Worm (Caenorhabditis elegans) whole organism, midembryonic: ENCODE measurements around the gene T20D4.11.

ENCODE experiments used
- T22C8.4 ChIP-seq: fragments of 200-800 bp; sonication (Bioruptor generic); IDR thresholded peaks from 2 replicates; pipeline ENCODE4 v1.3.6; 2022; ENCODE audit warnings: missing genetic modification characterization, missing compliant biosample characterization
- cog-1 ChIP-seq: sonication (generic microtip); optimal IDR thresholded peaks from 2 replicates; lab custom pipeline; 2016; ENCODE audit warnings: missing genetic modification characterization, missing compliant biosample characterization
- flt-1 ChIP-seq: fragments of 200-800 bp; sonication (Bioruptor generic); IDR thresholded peaks from 2 replicates; pipeline ENCODE4 v1.3.6; 2022; ENCODE audit warnings: missing genetic modification characterization, missing compliant biosample characterization
- klf-2 ChIP-seq: fragments of 200-800 bp; sonication (Bioruptor generic); conservative IDR thresholded peaks from 2 replicates; pipeline ENCODE4 v1.3.6; 2022; ENCODE audit warnings: missing genetic modification reagents, missing genetic modification characterization, missing compliant biosample characterization
- med-1 ChIP-seq: sonication (generic microtip); optimal IDR thresholded peaks from 2 replicates; lab custom pipeline; 2017; ENCODE audit warnings: missing genetic modification characterization, mild to moderate bottlenecking, missing compliant biosample characterization, antibody characterized with exemption, missing genetic modification reagents; ENCODE audit not compliant: insufficient read depth
- ref-1 ChIP-seq: fragments of 200-800 bp; sonication (Bioruptor generic); conservative IDR thresholded peaks from 2 replicates; pipeline ENCODE4 v1.3.6; 2022; ENCODE audit warnings: missing genetic modification reagents, missing genetic modification characterization, missing compliant biosample characterization
- tab-1 ChIP-seq: fragments of 200-800 bp; sonication (Bioruptor generic); IDR thresholded peaks from 2 replicates; pipeline ENCODE4 v1.3.6; 2022; ENCODE audit warnings: missing genetic modification characterization, missing compliant biosample characterization
- ztf-23 ChIP-seq: fragments of 200-800 bp; sonication (Bioruptor generic); IDR thresholded peaks from 2 replicates; pipeline ENCODE4 v1.3.6; 2022; ENCODE audit warnings: missing genetic modification reagents, missing genetic modification characterization, missing compliant biosample characterization
- ztf-29 ChIP-seq: fragments of 200-800 bp; sonication (Bioruptor generic); IDR thresholded peaks from 2 replicates; pipeline ENCODE4 v1.3.6; 2022; ENCODE audit warnings: missing genetic modification reagents, missing genetic modification characterization, missing compliant biosample characterization

Gene T20D4.11

DNA sequence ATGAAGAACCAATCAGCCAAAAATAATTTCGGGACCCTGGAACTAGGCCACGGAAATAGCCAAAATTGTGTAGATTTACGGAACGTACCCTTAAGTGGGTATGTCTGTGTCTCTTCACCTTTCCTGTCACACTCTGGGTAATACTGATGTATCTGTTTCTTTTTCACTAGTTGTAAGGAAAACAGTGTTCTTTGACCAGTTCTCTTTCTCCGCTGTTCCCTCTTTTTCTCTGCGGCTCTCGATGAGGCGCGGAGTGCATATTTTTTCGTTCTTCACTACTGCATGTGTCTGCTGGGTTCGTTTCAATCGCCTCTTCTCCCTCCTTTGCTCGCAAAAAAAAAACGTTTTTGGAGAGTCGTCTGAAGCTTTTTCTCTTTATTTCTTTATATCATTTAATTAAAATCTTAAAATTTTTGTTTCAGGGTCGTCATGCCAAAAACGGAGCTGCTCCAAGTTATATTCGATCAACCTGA lies 11.6 kb downstream of the T20D4.11 start, which contains the start of gene arrd-22:
Gene arrd-22, plus strand, starts transcription at position 423 of the 473 bp plus-strand sequence.
- TF ChIP-seq tab-1 (GFP tag; lab: Robert Waterston, UW) (no peak), med-1 (GFP tag; lab: Kevin White, UChicago) (no peak), flt-1 (GFP tag; lab: Robert Waterston, UW) (no peak), ztf-23 (GFP tag; lab: Robert Waterston, UW) (no peak), klf-2 (GFP tag; lab: Robert Waterston, UW) (no peak), T22C8.4 (GFP tag; lab: Robert Waterston, UW) (no peak), ref-1 (no peak), ztf-29 (GFP tag; lab: Robert Waterston, UW) (no peak), cog-1 (tag; lab: Kevin White, UChicago) (no peak)

- TF ChIP-seq ztf-23 (GFP tag; lab: Robert Waterston, UW): no peak
- no peak for TF ChIP-seq klf-2 (GFP tag; lab: Robert Waterston, UW)
- no peak for TF ChIP-seq T22C8.4 (GFP tag; lab: Robert Waterston, UW)
- TF ChIP-seq tab-1 (GFP tag; lab: Robert Waterston, UW): no peak
- TF ChIP-seq med-1 (GFP tag; lab: Kevin White, UChicago): no peak
- TF ChIP-seq cog-1 (tag; lab: Kevin White, UChicago): no peak
- TF ChIP-seq flt-1 (GFP tag; lab: Robert Waterston, UW): no peak
- no peak for TF ChIP-seq ztf-29 (GFP tag; lab: Robert Waterston, UW)
- TF ChIP-seq ref-1: no peak
These were observed 14.5 kb downstream of the T20D4.11 start, which contains the start of gene txt-11 for ce11 chrV:3413010-3413409. txt-11 (plus strand) TSS chrV:3413310.

ce11 chrV:3417928-3418327 lies 19.4 kb downstream of the T20D4.11 start, which contains the start of gene T20D4.3:
T20D4.3 (plus strand) TSS chrV:3418228.
- no peak for TF ChIP-seq med-1 (GFP tag; lab: Kevin White, UChicago)
- TF ChIP-seq flt-1 (GFP tag; lab: Robert Waterston, UW): no peak
- TF ChIP-seq ref-1: no peak
- no peak for TF ChIP-seq ztf-23 (GFP tag; lab: Robert Waterston, UW)
- TF ChIP-seq ztf-29 (GFP tag; lab: Robert Waterston, UW): no peak
- TF ChIP-seq T22C8.4 (GFP tag; lab: Robert Waterston, UW): no peak
- TF ChIP-seq tab-1 (GFP tag; lab: Robert Waterston, UW): no peak
- TF ChIP-seq klf-2 (GFP tag; lab: Robert Waterston, UW): no peak
- TF ChIP-seq cog-1 (tag; lab: Kevin White, UChicago): no peak

- TF ChIP-seq ztf-29 (GFP tag; lab: Robert Waterston, UW) (no peak), klf-2 (GFP tag; lab: Robert Waterston, UW) (no peak), cog-1 (tag; lab: Kevin White, UChicago) (no peak), tab-1 (GFP tag; lab: Robert Waterston, UW) (no peak), ref-1 (no peak)
These were observed 25.9 kb downstream of the T20D4.11 start, which contains the start of gene srab-21 for ce11 chrV:3424341-3424740. srab-21 (minus strand) TSS chrV:3424441.

- TF ChIP-seq T22C8.4 (GFP tag; lab: Robert Waterston, UW) (no peak), flt-1 (GFP tag; lab: Robert Waterston, UW) (no peak), med-1 (GFP tag; lab: Kevin White, UChicago) (no peak), klf-2 (GFP tag; lab: Robert Waterston, UW) (no peak), ztf-29 (GFP tag; lab: Robert Waterston, UW) (no peak), tab-1 (GFP tag; lab: Robert Waterston, UW) (no peak), cog-1 (tag; lab: Kevin White, UChicago) (no peak), ref-1 (no peak), ztf-23 (GFP tag; lab: Robert Waterston, UW) (no peak)
These were observed 27.6 kb downstream of the T20D4.11 start, which contains the start of gene srab-22 for ce11 chrV:3426076-3426475. srab-22 (plus strand) TSS chrV:3426376.

ce11 chrV:3428697-3429096 lies 30.2 kb downstream of the T20D4.11 start, which contains the start of gene srab-20:
srab-20 (plus strand) TSS chrV:3428997.
- TF ChIP-seq ztf-29 (GFP tag; lab: Robert Waterston, UW): no peak
- no peak for TF ChIP-seq ref-1
- TF ChIP-seq tab-1 (GFP tag; lab: Robert Waterston, UW): no peak
- no peak for TF ChIP-seq med-1 (GFP tag; lab: Kevin White, UChicago)
- no peak for TF ChIP-seq flt-1 (GFP tag; lab: Robert Waterston, UW)
- TF ChIP-seq ztf-23 (GFP tag; lab: Robert Waterston, UW): no peak
- no peak for TF ChIP-seq cog-1 (tag; lab: Kevin White, UChicago)
- TF ChIP-seq klf-2 (GFP tag; lab: Robert Waterston, UW): no peak
- no peak for TF ChIP-seq T22C8.4 (GFP tag; lab: Robert Waterston, UW)

DNA sequence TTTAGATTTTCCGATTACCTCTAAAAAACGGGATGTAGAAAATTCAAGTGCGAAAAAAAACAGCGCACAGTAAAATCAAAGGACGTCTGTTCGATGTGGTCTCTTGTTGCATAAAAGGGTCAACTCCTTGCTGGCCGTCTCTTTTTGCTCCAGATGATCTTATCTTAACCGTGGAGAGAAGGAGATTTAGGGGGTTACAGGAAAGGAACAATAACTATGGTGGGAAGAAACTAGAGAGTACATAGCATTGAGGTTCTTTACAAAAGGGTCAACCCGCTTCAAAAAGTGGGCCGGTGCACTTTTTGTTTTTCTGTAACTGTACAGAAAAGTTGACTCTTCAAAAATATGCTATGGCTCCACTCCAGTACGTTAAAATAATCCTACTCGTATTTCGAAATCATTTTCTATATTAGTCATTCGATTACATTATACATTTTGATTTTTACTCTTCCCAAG lies 33.1 kb downstream of the T20D4.11 start, which contains the start of the genes T20D4.19 and srj-9:
Gene T20D4.19, minus strand, starts transcription at position 101 of the 456 bp plus-strand sequence.
Gene srj-9, plus strand, starts transcription at position 406 of the 456 bp plus-strand sequence.
- TF ChIP-seq cog-1 (tag; lab: Kevin White, UChicago) (no peak), tab-1 (GFP tag; lab: Robert Waterston, UW) (no peak), ztf-29 (GFP tag; lab: Robert Waterston, UW) (no peak), flt-1 (GFP tag; lab: Robert Waterston, UW) (no peak), T22C8.4 (GFP tag; lab: Robert Waterston, UW) (no peak), klf-2 (GFP tag; lab: Robert Waterston, UW) (no peak), ref-1 (no peak), ztf-23 (GFP tag; lab: Robert Waterston, UW) (no peak)

DNA sequence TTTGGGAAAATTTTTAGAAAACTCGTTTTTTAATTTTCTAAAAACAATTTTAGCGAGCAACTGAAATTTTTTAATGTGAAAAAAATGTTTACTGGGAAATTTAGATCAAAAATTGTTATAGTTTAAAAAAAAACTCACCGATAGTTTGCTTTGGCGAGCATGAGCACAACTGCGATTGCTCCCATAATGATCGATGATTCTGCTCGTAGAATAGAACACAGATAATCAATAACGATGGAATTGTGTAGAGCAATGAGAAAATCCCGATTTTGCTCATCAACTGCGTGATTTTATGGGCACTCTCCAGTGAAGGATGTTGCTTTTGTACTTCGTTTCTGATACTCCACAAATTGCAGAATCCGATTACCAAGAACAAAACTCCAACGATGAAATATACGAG lies 44.1 kb downstream of the T20D4.11 start:
- TF ChIP-seq ztf-29 (GFP tag; lab: Robert Waterston, UW) (no peak), tab-1 (GFP tag; lab: Robert Waterston, UW) (no peak), med-1 (GFP tag; lab: Kevin White, UChicago) (no peak), ref-1 (no peak), klf-2 (GFP tag; lab: Robert Waterston, UW) (no peak), cog-1 (tag; lab: Kevin White, UChicago) (no peak), T22C8.4 (GFP tag; lab: Robert Waterston, UW) (no peak), ztf-23 (GFP tag; lab: Robert Waterston, UW) (no peak), flt-1 (GFP tag; lab: Robert Waterston, UW) (no peak)

DNA sequence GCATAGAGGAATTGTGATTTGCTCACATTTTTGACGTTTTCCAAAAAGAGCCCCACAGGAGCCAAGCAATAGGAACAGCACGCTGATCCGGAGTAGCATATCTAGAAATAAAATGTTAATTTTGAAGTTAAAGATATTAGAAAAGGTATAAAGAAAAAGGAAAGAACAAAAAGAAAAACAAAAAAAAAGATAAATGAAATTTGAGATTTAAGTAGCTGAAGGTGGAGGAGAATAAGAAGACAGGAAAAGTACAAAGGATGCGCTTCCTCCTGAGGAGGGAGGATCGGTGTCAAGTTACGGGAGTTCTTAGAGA lies 46.2 kb downstream of the T20D4.11 start, which contains the start of gene cfz-2:
Gene cfz-2, minus strand, starts transcription at position 101 of the 313 bp plus-strand sequence.
- TF ChIP-seq ztf-29 (GFP tag; lab: Robert Waterston, UW) (no peak), flt-1 (GFP tag; lab: Robert Waterston, UW) (no peak), cog-1 (tag; lab: Kevin White, UChicago) (no peak), ref-1 (no peak), T22C8.4 (GFP tag; lab: Robert Waterston, UW) (no peak), ztf-23 (GFP tag; lab: Robert Waterston, UW) (no peak), klf-2 (GFP tag; lab: Robert Waterston, UW) (no peak), med-1 (GFP tag; lab: Kevin White, UChicago) (no peak), tab-1 (GFP tag; lab: Robert Waterston, UW) (no peak)
